Worm (Caenorhabditis elegans) whole organism, L4 larva: Measurements from ENCODE around the gene wrt-3.

Experiments used
- D1046.2 ChIP-seq: fragments of 200-800 bp; sonication (Bioruptor generic); IDR thresholded peaks from 2 replicates; pipeline ENCODE4 v1.3.6; 2022; ENCODE audit warnings: missing genetic modification characterization, missing compliant biosample characterization
- F10B5.3 ChIP-seq: sonication (generic microtip); optimal IDR thresholded peaks from 2 replicates; lab custom pipeline; 2016; ENCODE audit warnings: mild to moderate bottlenecking, missing genetic modification characterization, missing compliant biosample characterization
- F26F4.8 ChIP-seq: fragments of 200-800 bp; sonication (Bioruptor generic); conservative IDR thresholded peaks from 2 replicates; pipeline ENCODE4 v1.3.6; 2022; ENCODE audit warnings: missing genetic modification characterization, missing compliant biosample characterization
- F44E2.7 ChIP-seq: fragments of 200-800 bp; sonication (Bioruptor generic); IDR thresholded peaks from 2 replicates; pipeline ENCODE4 v2.1.2; 2022; ENCODE audit warnings: missing genetic modification characterization, missing compliant biosample characterization
- R02D3.7 ChIP-seq: fragments of 150-350 bp; sonication (generic microtip); optimal IDR thresholded peaks from 3 replicates; lab custom pipeline; 2014; ENCODE audit warnings: missing biosample characterization, missing genetic modification characterization
- Y105C5A.15 ChIP-seq: fragments of 200-800 bp; sonication (Bioruptor generic); IDR thresholded peaks from 2 replicates; pipeline ENCODE4 v1.3.6; 2022; ENCODE audit warnings: missing genetic modification characterization, missing compliant biosample characterization
- Y75B8A.6 ChIP-seq: fragments of 200-800 bp; sonication (Bioruptor generic); IDR thresholded peaks from 2 replicates; pipeline ENCODE4 v1.3.6; 2022; ENCODE audit warnings: missing genetic modification reagents, missing genetic modification characterization, missing compliant biosample characterization
- ZK546.5 ChIP-seq, 2 experiments: sonication (generic microtip); optimal IDR thresholded peaks; 2 replicates each; lab custom pipeline; 2017; ENCODE audit warnings: missing biosample characterization in 2 of 2, missing genetic modification characterization in 2 of 2
- aha-1 ChIP-seq: fragments of 150-350 bp; peaks from one replicate; lab custom pipeline; 2014; ENCODE audit warnings: missing biosample characterization, missing genetic modification characterization
- aly-2 ChIP-seq: sonication (generic microtip); optimal IDR thresholded peaks from 2 replicates; lab custom pipeline; 2018; ENCODE audit warnings: missing biosample characterization, missing genetic modification characterization
- ceh-20 ChIP-seq: fragments of 200-800 bp; sonication (Bioruptor generic); IDR thresholded peaks from 2 replicates; pipeline ENCODE4 v1.3.6; 2022; ENCODE audit warnings: missing genetic modification reagents, missing genetic modification characterization, missing compliant biosample characterization
- ceh-44 ChIP-seq: fragments of 200-800 bp; sonication (Bioruptor generic); IDR thresholded peaks from 2 replicates; pipeline ENCODE4 v1.3.6; 2022; ENCODE audit warnings: missing genetic modification reagents, missing genetic modification characterization, missing compliant biosample characterization
- ceh-62 ChIP-seq: sonication (generic microtip); optimal IDR thresholded peaks from 2 replicates; lab custom pipeline; 2017; ENCODE audit warnings: missing biosample characterization, missing genetic modification characterization
- ceh-82 ChIP-seq: sonication (generic microtip); optimal IDR thresholded peaks from 2 replicates; lab custom pipeline; 2017; ENCODE audit warnings: missing biosample characterization, missing genetic modification characterization
- ces-1 ChIP-seq: fragments of 150-350 bp; sonication (generic microtip); optimal IDR thresholded peaks from 4 replicates; lab custom pipeline; 2014; ENCODE audit warnings: missing biosample characterization, missing genetic modification reagents, missing genetic modification characterization
- cey-2 ChIP-seq: sonication (generic microtip); optimal IDR thresholded peaks from 3 replicates; lab custom pipeline; 2017; ENCODE audit warnings: missing genetic modification characterization, mild to moderate bottlenecking, missing compliant biosample characterization, antibody characterized with exemption, borderline replicate concordance; ENCODE audit not compliant: insufficient read depth
- ctbp-1 ChIP-seq: fragments of 200-800 bp; sonication (Bioruptor generic); IDR thresholded peaks from 2 replicates; pipeline ENCODE4 v1.3.6; 2022; ENCODE audit warnings: missing genetic modification reagents, missing genetic modification characterization, missing compliant biosample characterization
- daf-8 ChIP-seq: fragments of 200-800 bp; sonication (Bioruptor generic); IDR thresholded peaks from 2 replicates; pipeline ENCODE4 v1.3.6; 2022; ENCODE audit warnings: missing genetic modification characterization, missing compliant biosample characterization
- dmd-6 ChIP-seq: fragments of 200-800 bp; sonication (Bioruptor generic); IDR thresholded peaks from 2 replicates; pipeline ENCODE4 v1.3.6; 2022; ENCODE audit warnings: missing genetic modification reagents, missing genetic modification characterization, missing compliant biosample characterization
- dmd-8 ChIP-seq: fragments of 200-800 bp; sonication (Bioruptor generic); IDR thresholded peaks from 2 replicates; pipeline ENCODE4 v1.3.6; 2022; ENCODE audit warnings: missing genetic modification characterization, missing compliant biosample characterization
- dmd-9 ChIP-seq: fragments of 200-800 bp; sonication (Bioruptor generic); IDR thresholded peaks from 2 replicates; pipeline ENCODE4 v1.3.6; 2022; ENCODE audit warnings: missing genetic modification reagents, missing genetic modification characterization, missing compliant biosample characterization
- dpl-1 ChIP-seq: fragments of 150-350 bp; optimal IDR thresholded peaks from 2 replicates; lab custom pipeline; 2014; ENCODE audit warnings: missing biosample characterization, missing genetic modification reagents, missing genetic modification characterization
- duxl-1 ChIP-seq: sonication (generic microtip); optimal IDR thresholded peaks from 2 replicates; lab custom pipeline; 2016; ENCODE audit warnings: mild to moderate bottlenecking, missing genetic modification characterization, moderate library complexity, missing compliant biosample characterization; ENCODE audit not compliant: poor library complexity
- egl-43 ChIP-seq: fragments of 200-800 bp; sonication (Bioruptor generic); IDR thresholded peaks from 2 replicates; pipeline ENCODE4 v1.3.6; 2022; ENCODE audit warnings: missing genetic modification reagents, missing genetic modification characterization, missing compliant biosample characterization
- fkh-10 ChIP-seq: fragments of 150-350 bp; optimal IDR thresholded peaks from 2 replicates; lab custom pipeline; 2014; ENCODE audit warnings: missing biosample characterization, missing genetic modification reagents, missing genetic modification characterization
- fos-1 ChIP-seq: fragments of 150-350 bp; optimal IDR thresholded peaks from 2 replicates; lab custom pipeline; 2014; ENCODE audit warnings: missing biosample characterization, missing genetic modification characterization
- hmg-1.1 ChIP-seq: fragments of 200-800 bp; sonication (Bioruptor generic); IDR thresholded peaks from 2 replicates; pipeline ENCODE4 v1.3.6; 2022; ENCODE audit warnings: missing genetic modification reagents, missing genetic modification characterization, missing compliant biosample characterization
- jun-1 ChIP-seq: fragments of 150-350 bp; optimal IDR thresholded peaks from 2 replicates; lab custom pipeline; 2014; ENCODE audit warnings: missing biosample characterization, missing genetic modification reagents, missing genetic modification characterization
- lim-7 ChIP-seq: fragments of 200-800 bp; sonication (Bioruptor generic); IDR thresholded peaks from 2 replicates; pipeline ENCODE4 v1.3.6; 2022; ENCODE audit warnings: missing genetic modification characterization, missing compliant biosample characterization
- lin-1 ChIP-seq: fragments of 200-800 bp; sonication (Bioruptor generic); IDR thresholded peaks from 2 replicates; pipeline ENCODE4 v1.3.6; 2022; ENCODE audit warnings: missing genetic modification reagents, missing genetic modification characterization, missing compliant biosample characterization
- lin-15B ChIP-seq: fragments of 150-350 bp; sonication (generic microtip); optimal IDR thresholded peaks from 3 replicates; lab custom pipeline; 2014; ENCODE audit warnings: missing biosample characterization, missing genetic modification characterization
- lin-38 ChIP-seq: fragments of 200-800 bp; sonication (Bioruptor generic); IDR thresholded peaks from 2 replicates; pipeline ENCODE4 v1.3.6; 2022; ENCODE audit warnings: missing genetic modification reagents, missing genetic modification characterization, missing compliant biosample characterization
- madf-9 ChIP-seq: fragments of 200-800 bp; sonication (Bioruptor generic); conservative IDR thresholded peaks from 2 replicates; pipeline ENCODE4 v1.3.6; 2022; ENCODE audit warnings: missing genetic modification reagents, missing genetic modification characterization, missing compliant biosample characterization
- mdl-1 ChIP-seq, 2 experiments: fragments of 150-350 bp in 1 of 2; sonication (generic microtip) in 1 of 2; optimal IDR thresholded peaks; 2 replicates each; lab custom pipeline; 2014 to 2017; ENCODE audit warnings: missing biosample characterization in 2 of 2, missing genetic modification characterization in 2 of 2
- mdt-29 ChIP-seq: fragments of 200-800 bp; sonication (Bioruptor generic); IDR thresholded peaks from 2 replicates; pipeline ENCODE4 v1.3.6; 2022; ENCODE audit warnings: missing genetic modification reagents, missing genetic modification characterization, missing compliant biosample characterization
- mes-2 ChIP-seq: sonication (generic microtip); optimal IDR thresholded peaks from 2 replicates; lab custom pipeline; 2016; ENCODE audit warnings: missing genotype, mild to moderate bottlenecking, missing genetic modification characterization, missing compliant biosample characterization; ENCODE audit not compliant: poor library complexity, severe bottlenecking
- mxl-2 ChIP-seq: fragments of 200-800 bp; sonication (Bioruptor generic); conservative IDR thresholded peaks from 2 replicates; pipeline ENCODE4 v1.3.6; 2022; ENCODE audit warnings: missing genetic modification reagents, missing genetic modification characterization, missing compliant biosample characterization
- nhr-10 ChIP-seq: fragments of 150-350 bp; optimal IDR thresholded peaks from 2 replicates; lab custom pipeline; 2014; ENCODE audit warnings: missing biosample characterization, missing genetic modification characterization
- nhr-237 ChIP-seq: sonication (generic microtip); optimal IDR thresholded peaks from 2 replicates; lab custom pipeline; 2017; ENCODE audit warnings: missing biosample characterization, missing genetic modification characterization
- nhr-25 ChIP-seq: sonication (generic microtip); optimal IDR thresholded peaks from 2 replicates; lab custom pipeline; 2017; ENCODE audit warnings: missing genetic modification characterization, mild to moderate bottlenecking, missing compliant biosample characterization, antibody characterized with exemption, moderate library complexity, borderline replicate concordance; ENCODE audit not compliant: insufficient read depth
- nhr-28 ChIP-seq: fragments of 150-350 bp; optimal IDR thresholded peaks from 2 replicates; lab custom pipeline; 2014; ENCODE audit warnings: missing biosample characterization, missing genetic modification characterization
- nhr-41 ChIP-seq: fragments of 200-800 bp; sonication (Bioruptor generic); IDR thresholded peaks from 2 replicates; pipeline ENCODE4 v1.3.6; 2022; ENCODE audit warnings: missing genetic modification reagents, missing genetic modification characterization, missing compliant biosample characterization
- nhr-42 ChIP-seq: fragments of 200-800 bp; sonication (Bioruptor generic); IDR thresholded peaks from 2 replicates; pipeline ENCODE4 v1.3.6; 2022; ENCODE audit warnings: missing genetic modification characterization, missing compliant biosample characterization
- saeg-2 ChIP-seq: fragments of 200-800 bp; sonication (Bioruptor generic); IDR thresholded peaks from 2 replicates; pipeline ENCODE4 v1.3.6; 2022; ENCODE audit warnings: missing genetic modification reagents, missing genetic modification characterization, missing compliant biosample characterization
- set-16 ChIP-seq: fragments of 200-800 bp; sonication (Bioruptor generic); IDR thresholded peaks from 2 replicates; pipeline ENCODE4 v1.3.6; 2022; ENCODE audit warnings: missing genetic modification reagents, missing genetic modification characterization, missing compliant biosample characterization
- snpc-4 ChIP-seq: fragments of 150-350 bp; optimal IDR thresholded peaks from 2 replicates; lab custom pipeline; 2014; ENCODE audit warnings: missing biosample characterization, missing genetic modification characterization
- spr-1 ChIP-seq: sonication (generic microtip); optimal IDR thresholded peaks from 2 replicates; lab custom pipeline; 2016; ENCODE audit warnings: mild to moderate bottlenecking, missing genetic modification characterization, missing compliant biosample characterization
- tag-97 ChIP-seq: fragments of 200-800 bp; sonication (Bioruptor generic); IDR thresholded peaks from 2 replicates; pipeline ENCODE4 v1.3.6; 2022; ENCODE audit warnings: missing genetic modification characterization, missing compliant biosample characterization
- unc-130 ChIP-seq: sonication (generic microtip); optimal IDR thresholded peaks from 2 replicates; lab custom pipeline; 2016; ENCODE audit warnings: missing genetic modification reagents, missing genetic modification characterization, missing compliant biosample characterization
- vab-7 ChIP-seq: fragments of 200-800 bp; sonication (Bioruptor generic); IDR thresholded peaks from 2 replicates; pipeline ENCODE4 v1.3.6; 2022; ENCODE audit warnings: missing genetic modification reagents, missing genetic modification characterization, missing compliant biosample characterization
- zfp-2 ChIP-seq: sonication (generic microtip); optimal IDR thresholded peaks from 2 replicates; lab custom pipeline; 2016; ENCODE audit warnings: mild to moderate bottlenecking, missing genetic modification characterization, missing compliant biosample characterization
- zfp-3 ChIP-seq: fragments of 200-800 bp; sonication (Bioruptor generic); conservative IDR thresholded peaks from 2 replicates; pipeline ENCODE4 v1.3.6; 2022; ENCODE audit warnings: missing genetic modification reagents, missing genetic modification characterization, missing compliant biosample characterization

wrt-3 gene

DNA sequence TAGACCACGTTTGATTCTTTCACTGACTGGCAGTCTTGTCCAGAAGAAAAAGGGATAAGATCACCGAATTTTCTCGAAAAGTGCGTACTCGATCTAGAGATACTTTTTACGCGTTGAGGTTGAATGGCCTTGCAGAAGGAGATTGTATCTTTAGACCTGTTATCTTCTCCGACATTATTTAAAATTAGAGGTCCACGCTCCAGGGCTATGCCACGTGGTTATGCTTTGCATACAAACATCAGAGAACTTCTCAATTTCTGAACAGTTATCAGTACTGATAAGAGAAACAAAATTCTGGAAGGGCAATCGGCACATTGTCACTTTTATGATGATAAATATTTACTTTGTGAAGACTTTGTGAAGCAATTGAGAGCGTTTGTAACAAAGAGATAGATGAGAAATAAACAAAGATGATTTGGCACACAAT lies 35.1 kb downstream of the wrt-3 start:
- TF ChIP-seq R02D3.7 (tag; lab: Kevin White, UChicago) (no peak), mdl-1 (tag; optimal IDR thresholded peaks at IDR 0.05; lab: Kevin White, UChicago) (peak in 1 of 2 experiments; percentile 88), saeg-2 (GFP tag; lab: Robert Waterston, UW) (no peak), ceh-82 (tag; lab: Kevin White, UChicago) (no peak), fos-1 (no peak), jun-1 (tag; lab: Kevin White, UChicago) (peak; percentile 6), fkh-10 (GFP tag; lab: Kevin White, UChicago) (no peak), mdt-29 (GFP tag; lab: Robert Waterston, UW) (peak; percentile 82; the same call in 1 of the 2 replicates), ceh-44 (no peak), mxl-2 (GFP tag; lab: Robert Waterston, UW) (no peak), nhr-42 (GFP tag; lab: Robert Waterston, UW) (no peak), lin-15B (tag; lab: Kevin White, UChicago) (no peak), cey-2 (tag; lab: Kevin White, UChicago) (peak; percentile 68), unc-130 (no peak), F10B5.3 (tag; lab: Kevin White, UChicago) (no peak), dpl-1 (GFP tag; lab: Kevin White, UChicago) (no peak), set-16 (no peak), nhr-237 (tag; lab: Kevin White, UChicago) (no peak), lin-1 (0 out of 2 replicates have a peak, but pooled peaks have one; percentile 8), snpc-4 (no peak), nhr-10 (tag; lab: Kevin White, UChicago) (peak; percentile 49), vab-7 (GFP tag; lab: Robert Waterston, UW) (no peak), egl-43 (GFP tag; lab: Robert Waterston, UW) (no peak), lim-7 (GFP tag; lab: Robert Waterston, UW) (no peak), lin-38 (peak; percentile 56), spr-1 (tag; lab: Kevin White, UChicago) (peak; percentile 0), nhr-25 (peak; percentile 57), nhr-41 (no peak), ceh-62 (tag; lab: Kevin White, UChicago) (no peak), nhr-28 (tag; lab: Kevin White, UChicago) (peak; percentile 99), aha-1 (tag; lab: Kevin White, UChicago) (peak; percentile 90), Y105C5A.15 (GFP tag; lab: Robert Waterston, UW) (no peak), dmd-9 (GFP tag; lab: Robert Waterston, UW) (no peak), F26F4.8 (GFP tag; lab: Robert Waterston, UW) (no peak), ctbp-1 (no peak), zfp-3 (GFP tag; lab: Robert Waterston, UW) (peak; percentile 75; the same call in 1 of the 2 replicates), mes-2 (tag; lab: Kevin White, UChicago) (peak; percentile 60), hmg-1.1 (GFP tag; lab: Robert Waterston, UW) (no peak), Y75B8A.6 (GFP tag; lab: Robert Waterston, UW) (no peak), duxl-1 (tag; lab: Kevin White, UChicago) (no peak), ZK546.5 (tag; optimal IDR thresholded peaks at IDR 0.05; lab: Kevin White, UChicago) (no peak), tag-97 (GFP tag; lab: Robert Waterston, UW) (no peak), F44E2.7 (GFP tag; lab: Robert Waterston, UW) (no peak), madf-9 (GFP tag; lab: Robert Waterston, UW) (0 out of 2 replicates have a peak, but pooled peaks have one; percentile 48), D1046.2 (GFP tag; lab: Robert Waterston, UW) (no peak), ceh-20 (GFP tag; lab: Robert Waterston, UW) (peak; percentile 9; the same call in 1 of the 2 replicates), dmd-8 (GFP tag; lab: Robert Waterston, UW) (no peak), aly-2 (no peak), dmd-6 (GFP tag; lab: Robert Waterston, UW) (peak; percentile 91), daf-8 (GFP tag; lab: Robert Waterston, UW) (no peak), ces-1 (GFP tag; lab: Kevin White, UChicago) (no peak), zfp-2 (tag; lab: Kevin White, UChicago) (no peak)
